Worm (Caenorhabditis elegans): ENCODE data around the gene pqn-75.

pqn-75 gene

DNA sequence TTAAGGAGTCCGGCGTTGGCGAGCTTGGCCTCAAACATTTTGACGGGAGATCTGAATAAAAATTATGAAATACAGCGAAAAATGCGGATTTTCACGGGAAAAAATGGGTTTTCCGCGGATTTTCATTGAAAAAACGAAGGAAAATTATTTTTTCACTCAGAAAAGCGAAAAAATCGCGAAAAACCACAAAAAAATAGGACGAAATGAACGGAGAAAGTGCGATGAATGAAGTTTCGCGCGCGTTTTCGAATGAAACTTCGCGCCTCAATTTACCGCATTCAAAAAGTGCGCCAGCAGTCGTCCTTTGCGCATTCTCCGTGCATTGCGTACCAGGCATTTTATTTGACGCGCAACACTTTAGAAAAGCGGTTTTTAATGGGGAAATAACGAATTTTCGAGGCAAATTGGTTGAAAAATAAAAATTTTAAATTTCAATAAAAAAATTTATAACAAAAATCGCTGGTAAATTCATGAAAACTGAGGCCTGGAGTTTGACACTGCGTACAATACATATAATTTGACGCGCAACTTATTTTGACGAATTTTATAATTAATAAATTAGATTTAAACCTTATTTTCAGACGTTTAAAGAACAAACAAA, 22.6 kb upstream of the pqn-75 start, which contains the start of gene pcn-1 (continued):
- TF ChIP-seq egrh-3 (GFP tag; IDR thresholded peaks at IDR 0.05) (peak; percentile 38; the same call in 1 of the 2 replicates), B0261.1 (tag; optimal IDR thresholded peaks at IDR 0.05) (peak; percentile 37), attf-5 (GFP tag; optimal IDR thresholded peaks at IDR 0.05) (peak; percentile 97), ceh-27 (GFP tag; optimal IDR thresholded peaks at IDR 0.05) (peak; percentile 80), madf-6 (GFP tag; IDR thresholded peaks at IDR 0.05) (peak; percentile 99), egl-44 (GFP tag; IDR thresholded peaks at IDR 0.05) (0 out of 2 replicates have a peak, but pooled peaks have one; percentile 37), zim-3 (tag; optimal IDR thresholded peaks at IDR 0.05) (no peak), madf-10 (tag; optimal IDR thresholded peaks at IDR 0.05) (peak; percentile 86), Y79H2A.3 (GFP tag; conservative IDR thresholded peaks at IDR 0.05) (peak; percentile 86), C06A6.2 (GFP tag; conservative IDR thresholded peaks at IDR 0.05) (peak; percentile 84), rec-8 (tag; optimal IDR thresholded peaks at IDR 0.05) (peak in 1 of 2 experiments; percentile 9), unc-130 (GFP tag; optimal IDR thresholded peaks at IDR 0.05) (peak; percentile 87), ccch-3 (GFP tag; optimal IDR thresholded peaks at IDR 0.05) (peak; percentile 26), mxl-1 (tag; optimal IDR thresholded peaks at IDR 0.05) (no peak), Y53F4B.3 (GFP tag; IDR thresholded peaks at IDR 0.05) (no peak), aptf-2 (GFP tag; conservative IDR thresholded peaks at IDR 0.05) (peak; percentile 75; the same call in 1 of the 2 replicates), atf-7 (tag; optimal IDR thresholded peaks at IDR 0.05) (peak; percentile 91), lag-1 (GFP tag; IDR thresholded peaks at IDR 0.05) (no peak), hrde-1 (tag; optimal IDR thresholded peaks at IDR 0.05; ENCODE audit: borderline replicate concordance) (peak; percentile 86), ztf-22 (GFP tag; optimal IDR thresholded peaks at IDR 0.05) (peak; percentile 29), mcd-1 (GFP tag; IDR thresholded peaks at IDR 0.05) (peak; percentile 97), B0035.1 (tag; optimal IDR thresholded peaks at IDR 0.05) (peak; percentile 85), cebp-1 (GFP tag; IDR thresholded peaks at IDR 0.05) (peak; percentile 79), cebp-1 (tag; optimal IDR thresholded peaks at IDR 0.05) (peak; percentile 93), F49E8.2 (tag; optimal IDR thresholded peaks at IDR 0.05; ENCODE audit: insufficient read depth) (peak; percentile 80), F10E7.11 (tag; optimal IDR thresholded peaks at IDR 0.05) (peak; percentile 62), sea-2 (GFP tag; IDR thresholded peaks at IDR 0.05) (0 out of 2 replicates have a peak, but pooled peaks have one; percentile 36), ets-4 (GFP tag; optimal IDR thresholded peaks at IDR 0.05) (no peak), mel-28 (tag; optimal IDR thresholded peaks at IDR 0.05; ENCODE audit: borderline replicate concordance) (peak; percentile 64), ztf-28 (GFP tag; IDR thresholded peaks at IDR 0.05) (peak; percentile 89; the same call in 1 of the 2 replicates), T07F8.4 (tag; optimal IDR thresholded peaks at IDR 0.05) (no peak), ceh-58 (GFP tag; IDR thresholded peaks at IDR 0.05) (no peak), nhr-80 (tag; optimal IDR thresholded peaks at IDR 0.05) (peak; percentile 56), K11D2.4 (GFP tag; IDR thresholded peaks at IDR 0.05) (peak; percentile 93), F39B2.1 (GFP tag; IDR thresholded peaks at IDR 0.05) (peak; percentile 65; the same call in 1 of the 2 replicates), rpc-1 (optimal IDR thresholded peaks at IDR 0.05) (no peak), rpc-1 (tag; optimal IDR thresholded peaks at IDR 0.05) (no peak), zfh-2 (GFP tag; conservative IDR thresholded peaks at IDR 0.05) (peak; percentile 75; the same call in 1 of the 2 replicates), bed-1 (GFP tag; IDR thresholded peaks at IDR 0.05) (no peak), snpc-1.3 (tag; optimal IDR thresholded peaks at IDR 0.05; ENCODE audit: insufficient read depth) (peak; percentile 52), efl-1 (GFP tag; optimal IDR thresholded peaks at IDR 0.05) (peak; percentile 98)

Measured in whole organism, young adult.